Worm (Caenorhabditis elegans) whole organism, young adult: Measurements from ENCODE around the gene lin-48.

Source experiments
- B0019.2 ChIP-seq: fragments of 200-800 bp; sonication (Bioruptor generic); conservative IDR thresholded peaks from 2 replicates; pipeline ENCODE4 v1.3.6; 2022; ENCODE audit warnings: missing genetic modification reagents, missing genetic modification characterization, missing compliant biosample characterization
- F10E7.11 ChIP-seq: sonication (generic microtip); optimal IDR thresholded peaks from 2 replicates; lab custom pipeline; 2017; ENCODE audit warnings: mild to moderate bottlenecking, missing genetic modification characterization, moderate library complexity, missing compliant biosample characterization
- F37B4.10 ChIP-seq: fragments of 200-800 bp; sonication (Bioruptor generic); IDR thresholded peaks from 2 replicates; pipeline ENCODE4 v1.3.6; 2022; ENCODE audit warnings: missing genetic modification characterization, missing compliant biosample characterization
- K11D2.4 ChIP-seq: fragments of 200-800 bp; sonication (Bioruptor generic); IDR thresholded peaks from 2 replicates; pipeline ENCODE4 v1.3.6; 2022; ENCODE audit warnings: missing genetic modification reagents, missing genetic modification characterization, missing compliant biosample characterization
- ZK185.1 ChIP-seq: sonication (generic microtip); optimal IDR thresholded peaks from 2 replicates; lab custom pipeline; 2016; ENCODE audit warnings: mild to moderate bottlenecking, missing genetic modification characterization, missing compliant biosample characterization; ENCODE audit not compliant: poor library complexity, severe bottlenecking
- ccch-3 ChIP-seq: fragments of 200-800 bp; sonication (Bioruptor generic); optimal IDR thresholded peaks from 2 replicates; lab custom pipeline; 2018; ENCODE audit warnings: mild to moderate bottlenecking, missing genetic modification characterization, missing compliant biosample characterization
- hlh-12 ChIP-seq: sonication (generic microtip); optimal IDR thresholded peaks from 2 replicates; lab custom pipeline; 2016; ENCODE audit warnings: missing genetic modification characterization, missing compliant biosample characterization
- lir-1 ChIP-seq: fragments of 200-800 bp; sonication (Bioruptor generic); conservative IDR thresholded peaks from 2 replicates; pipeline ENCODE4 v1.3.6; 2022; ENCODE audit warnings: missing genetic modification reagents, missing genetic modification characterization, missing compliant biosample characterization
- rcor-1 ChIP-seq: fragments of 200-800 bp; sonication (Bioruptor generic); IDR thresholded peaks from 2 replicates; pipeline ENCODE4 v1.3.6; 2022; ENCODE audit warnings: missing genetic modification reagents, missing genetic modification characterization, missing compliant biosample characterization
- rpc-1 ChIP-seq, 2 experiments: fragments of 150-350 bp in 1 of 2; sonication (generic microtip) in 1 of 2; optimal IDR thresholded peaks; 2 replicates each; lab custom pipeline; 2014 to 2018; ENCODE audit warnings: missing biosample characterization in 1 of 2, missing genetic modification characterization in 1 of 2, missing genetic modification reagents in 1 of 2, missing genotype in 1 of 2
- tbp1 ChIP-seq: fragments of 200-800 bp; sonication (Bioruptor generic); optimal IDR thresholded peaks from 2 replicates; lab custom pipeline; 2018; ENCODE audit warnings: mild to moderate bottlenecking, missing genetic modification characterization, missing compliant biosample characterization
- zfh-2 ChIP-seq: fragments of 200-800 bp; sonication (Bioruptor generic); conservative IDR thresholded peaks from 2 replicates; pipeline ENCODE4 v1.3.6; 2022; ENCODE audit warnings: missing genetic modification reagents, missing genetic modification characterization, missing compliant biosample characterization
- ztf-6 ChIP-seq: fragments of 200-800 bp; sonication (Bioruptor generic); IDR thresholded peaks from 2 replicates; pipeline ENCODE4 v1.3.6; 2022; ENCODE audit warnings: missing genetic modification reagents, missing genetic modification characterization, missing compliant biosample characterization

ce11 chrIII:3768200-3768599 is 23.0 kb downstream of the lin-48 start, which contains the start of gene gmeb-3:
- TF ChIP-seq hlh-12 (tag; lab: Kevin White, UChicago) (no peak), tbp1 (no peak), F37B4.10 (GFP tag; lab: Robert Waterston, UW) (no peak), K11D2.4 (no peak), ztf-6 (GFP tag; lab: Robert Waterston, UW) (no peak), zfh-2 (GFP tag; lab: Robert Waterston, UW) (no peak), lir-1 (no peak), B0019.2 (GFP tag; lab: Robert Waterston, UW) (no peak), ccch-3 (no peak), rpc-1 (optimal IDR thresholded peaks at IDR 0.05; lab: Kevin White, UChicago) (no peak), rpc-1 (tag; optimal IDR thresholded peaks at IDR 0.05; lab: Kevin White, UChicago) (no peak), rcor-1 (no peak), ZK185.1 (tag; lab: Kevin White, UChicago) (no peak), F10E7.11 (tag; lab: Kevin White, UChicago) (no peak)
